Fruit fly (Drosophila melanogaster) whole organism, embryonic: ENCODE results near the gene CG13850.

Experiments used
- CG12299 ChIP-seq: fragments of 200-800 bp; sonication (Bioruptor generic); optimal IDR thresholded peaks from 2 replicates; lab custom pipeline; 2018; ENCODE audit warnings: missing biosample characterization, mild to moderate bottlenecking, missing genetic modification characterization
- CG14965 ChIP-seq: fragments of 200-800 bp; sonication (Bioruptor generic); optimal IDR thresholded peaks from 2 replicates; lab custom pipeline; 2016; ENCODE audit warnings: missing biosample characterization, missing genetic modification characterization, borderline replicate concordance
- CG16815 ChIP-seq: fragments of 200-800 bp; sonication (Bioruptor generic); optimal IDR thresholded peaks from 3 replicates; lab custom pipeline; 2017; ENCODE audit warnings: missing biosample characterization, mild to moderate bottlenecking, missing genetic modification characterization
- CG17912 ChIP-seq: fragments of 200-800 bp; sonication (Bioruptor generic); optimal IDR thresholded peaks from 2 replicates; lab custom pipeline; 2018; ENCODE audit warnings: missing biosample characterization, mild to moderate bottlenecking, missing genetic modification characterization
- CG1832 ChIP-seq: fragments of 200-800 bp; sonication (Bioruptor generic); optimal IDR thresholded peaks from 2 replicates; lab custom pipeline; 2017; ENCODE audit warnings: missing biosample characterization, mild to moderate bottlenecking, missing genetic modification characterization, inconsistent platforms
- CG2875 ChIP-seq: fragments of 200-800 bp; sonication (Bioruptor generic); optimal IDR thresholded peaks from 2 replicates; lab custom pipeline; 2017; ENCODE audit warnings: missing biosample characterization, mild to moderate bottlenecking, missing genetic modification characterization, missing genetic modification reagents
- CG31441 ChIP-seq: fragments of 200-800 bp; sonication (Bioruptor generic); IDR thresholded peaks from 2 replicates; pipeline ENCODE4 v1.3.6; 2022; ENCODE audit warnings: missing biosample characterization, missing genetic modification characterization
- CG4730 ChIP-seq: fragments of 200-800 bp; sonication (Bioruptor generic); IDR thresholded peaks from 2 replicates; pipeline ENCODE4 v1.3.6; 2022; ENCODE audit warnings: missing biosample characterization, missing genetic modification characterization
- CG8388 ChIP-seq: fragments of 200-800 bp; sonication (Bioruptor generic); optimal IDR thresholded peaks from 2 replicates; lab custom pipeline; 2019; ENCODE audit warnings: missing biosample characterization, mild to moderate bottlenecking, missing genetic modification characterization, moderate library complexity
- CG9932 ChIP-seq: fragments of 200-800 bp; sonication (Bioruptor generic); IDR thresholded peaks from 2 replicates; pipeline ENCODE4 v1.3.6; 2022; ENCODE audit warnings: missing biosample characterization, missing genetic modification characterization
- CrebB ChIP-seq: fragments of 200-800 bp; sonication (Bioruptor generic); optimal IDR thresholded peaks from 3 replicates; lab custom pipeline; 2018; ENCODE audit warnings: missing biosample characterization, mild to moderate bottlenecking, missing genetic modification characterization
- D19A ChIP-seq: fragments of 200-800 bp; optimal IDR thresholded peaks from 3 replicates; lab custom pipeline; 2019; ENCODE audit warnings: missing biosample characterization, mild to moderate bottlenecking, missing genetic modification characterization, moderate library complexity
- Lpt ChIP-seq: fragments of >200 bp; optimal IDR thresholded peaks from 2 replicates; lab custom pipeline; 2018; ENCODE audit warnings: missing biosample characterization, missing genetic modification characterization
- Max ChIP-seq: fragments of 200-800 bp; sonication (Bioruptor generic); optimal IDR thresholded peaks from 2 replicates; lab custom pipeline; 2016; ENCODE audit warnings: missing biosample characterization, mild to moderate bottlenecking, missing genetic modification characterization
- NC2β ChIP-seq: fragments of 200-800 bp; sonication (Bioruptor generic); optimal IDR thresholded peaks from 2 replicates; lab custom pipeline; 2016; ENCODE audit warnings: missing biosample characterization, missing genetic modification characterization
- Poxn ChIP-seq: fragments of 200-800 bp; sonication (Bioruptor generic); IDR thresholded peaks from 2 replicates; pipeline ENCODE4 v1.3.6; 2022; ENCODE audit warnings: missing biosample characterization, missing genetic modification characterization
- ems ChIP-seq: fragments of 200-800 bp; sonication (Bioruptor generic); optimal IDR thresholded peaks from 3 replicates; lab custom pipeline; 2016; ENCODE audit warnings: missing biosample characterization, missing genetic modification characterization
- fd64A ChIP-seq: fragments of 200-800 bp; sonication (Bioruptor generic); optimal IDR thresholded peaks from 3 replicates; lab custom pipeline; 2018; ENCODE audit warnings: missing biosample characterization, mild to moderate bottlenecking, missing genetic modification characterization
- nerfin-2 ChIP-seq: fragments of 200-800 bp; sonication (Bioruptor generic); IDR thresholded peaks from 2 replicates; pipeline ENCODE4 v1.3.6; 2022; ENCODE audit warnings: missing biosample characterization, missing genetic modification characterization; ENCODE audit not compliant: partially characterized antibody
- odd ChIP-seq: fragments of 200-800 bp; sonication (Bioruptor generic); optimal IDR thresholded peaks from 2 replicates; lab custom pipeline; 2017; ENCODE audit warnings: missing biosample characterization, mild to moderate bottlenecking, missing genetic modification characterization
- run ChIP-seq: fragments of 200-800 bp; sonication (Bioruptor generic); optimal IDR thresholded peaks from 3 replicates; lab custom pipeline; 2018; ENCODE audit warnings: missing biosample characterization, mild to moderate bottlenecking, missing genetic modification characterization
- shn ChIP-seq: fragments of 200-800 bp; sonication (Bioruptor generic); optimal IDR thresholded peaks from 3 replicates; lab custom pipeline; 2016; ENCODE audit warnings: missing biosample characterization, missing genetic modification characterization
- ssp ChIP-seq: fragments of 200-800 bp; sonication (Bioruptor generic); IDR thresholded peaks from 2 replicates; pipeline ENCODE4 v1.3.6; 2022; ENCODE audit warnings: missing biosample characterization, missing genetic modification characterization
- trem ChIP-seq: fragments of 200-800 bp; optimal IDR thresholded peaks from 3 replicates; lab custom pipeline; 2019; ENCODE audit warnings: missing biosample characterization, mild to moderate bottlenecking, missing genetic modification characterization, moderate library complexity
- wek ChIP-seq: fragments of 200-800 bp; sonication (Bioruptor generic); optimal IDR thresholded peaks from 3 replicates; lab custom pipeline; 2018; ENCODE audit warnings: missing biosample characterization, mild to moderate bottlenecking, missing genetic modification characterization, moderate library complexity
- wor ChIP-seq: fragments of 200-800 bp; sonication (Bioruptor generic); IDR thresholded peaks from 2 replicates; pipeline ENCODE4 v1.3.6; 2022; ENCODE audit warnings: missing biosample characterization, missing genetic modification characterization
- zen ChIP-seq: fragments of 200-800 bp; sonication (Bioruptor generic); optimal IDR thresholded peaks from 3 replicates; lab custom pipeline; 2018; ENCODE audit warnings: missing biosample characterization, mild to moderate bottlenecking, missing genetic modification characterization, moderate library complexity

CG13850 gene

DNA sequence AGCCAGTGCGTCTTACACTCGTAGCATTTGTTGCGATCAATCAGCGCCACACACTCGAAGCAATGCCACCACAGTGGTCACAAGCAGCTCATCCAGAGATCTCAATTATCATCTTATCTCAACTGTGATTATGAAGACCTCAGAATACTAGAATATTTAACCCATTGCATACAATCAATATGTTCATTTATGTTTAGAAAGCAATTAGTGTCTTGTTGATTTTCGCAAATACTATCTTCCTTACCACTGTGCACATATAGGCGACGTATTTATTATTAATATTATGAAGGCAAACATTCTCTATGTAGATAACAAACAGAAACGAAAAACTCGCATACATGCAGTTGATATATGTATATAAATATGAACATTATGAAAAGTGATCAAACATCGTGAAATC is 51.9 kb downstream of the CG13850 start (continued):
- peak; percentile 60 for TF ChIP-seq D19A (tag; lab: Kevin White, UChicago)
- TF ChIP-seq CG12299 = no peak
- TF ChIP-seq NC2β (GFP tag; lab: Kevin White, UChicago) = peak; percentile 82
- no peak for TF ChIP-seq Lpt (GFP tag; lab: Kevin White, UChicago)
- peak; percentile 82 for TF ChIP-seq CG2875 (GFP tag; lab: Kevin White, UChicago)
- TF ChIP-seq nerfin-2 (GFP tag; lab: Robert Waterston, UW) = no peak
- TF ChIP-seq Poxn (GFP tag; lab: Robert Waterston, UW) = no peak
- peak; percentile 35; the same call in 1 of the 2 replicates for TF ChIP-seq ssp
- TF ChIP-seq CG16815 (GFP tag; lab: Kevin White, UChicago) = peak; percentile 38
- TF ChIP-seq ems (GFP tag; lab: Kevin White, UChicago) = peak; percentile 56
- peak; percentile 71 for TF ChIP-seq CG4730
- no peak for TF ChIP-seq CG17912 (GFP tag; lab: Kevin White, UChicago)
- peak; percentile 55 for TF ChIP-seq odd (GFP tag; lab: Kevin White, UChicago)
- peak; percentile 36 for TF ChIP-seq shn (GFP tag; lab: Kevin White, UChicago)
- TF ChIP-seq CG1832 (GFP tag; lab: Kevin White, UChicago) = no peak
- TF ChIP-seq CG31441 (GFP tag; lab: Robert Waterston, UW) = peak; percentile 85
- TF ChIP-seq fd64A (GFP tag; lab: Kevin White, UChicago) = peak; percentile 86
- TF ChIP-seq CG14965 (GFP tag; lab: Kevin White, UChicago) = peak; percentile 29
- TF ChIP-seq run (tag; lab: Kevin White, UChicago) = no peak
- TF ChIP-seq CrebB (tag; lab: Kevin White, UChicago) = peak; percentile 42
- TF ChIP-seq CG9932 (GFP tag; lab: Robert Waterston, UW) = no peak
- TF ChIP-seq CG8388 = peak; percentile 37
- TF ChIP-seq trem (tag; lab: Kevin White, UChicago) = peak; percentile 52
- peak; percentile 77 for TF ChIP-seq Max
- TF ChIP-seq wor (GFP tag; lab: Robert Waterston, UW) = 0 out of 2 replicates have a peak, but pooled peaks have one; percentile 16
- peak; percentile 72 for TF ChIP-seq zen (tag; lab: Kevin White, UChicago)
- TF ChIP-seq wek (GFP tag; lab: Kevin White, UChicago) = peak; percentile 58
